Fruit fly (Drosophila melanogaster) whole organism, wandering third instar larva: Measurements from ENCODE around the gene CG31807.

Experiments
- CG9705 ChIP-seq: fragments of 200-800 bp; sonication (Bioruptor generic); optimal IDR thresholded peaks from 2 replicates; lab custom pipeline; 2018; ENCODE audit warnings: missing biosample characterization, mild to moderate bottlenecking, missing genetic modification characterization
- Dif ChIP-seq: fragments of 200-275, 200-300 bp; sonication (Bioruptor generic); optimal IDR thresholded peaks from 2 replicates; lab custom pipeline; 2018; ENCODE audit warnings: missing biosample characterization, missing genetic modification characterization; ENCODE audit not compliant: partially characterized antibody
- GATAd ChIP-seq: sonication (Bioruptor generic); optimal IDR thresholded peaks from 2 replicates; lab custom pipeline; 2016; ENCODE audit warnings: missing biosample characterization, missing genetic modification characterization
- Hnf4 ChIP-seq: fragments of 200-800 bp; sonication (Bioruptor generic); optimal IDR thresholded peaks from 2 replicates; lab custom pipeline; 2016; ENCODE audit warnings: missing biosample characterization, mild to moderate bottlenecking, missing genetic modification characterization
- Jra ChIP-seq: sonication (Bioruptor generic); optimal IDR thresholded peaks from 2 replicates; lab custom pipeline; 2016; ENCODE audit warnings: missing biosample characterization, missing genetic modification characterization
- OdsH ChIP-seq: fragments of 200-800 bp; sonication (Bioruptor generic); optimal IDR thresholded peaks from 2 replicates; lab custom pipeline; 2016; ENCODE audit warnings: missing biosample characterization, mild to moderate bottlenecking, missing genetic modification characterization
- Rel ChIP-seq, 2 experiments: fragments of 200-800 bp; sonication (Bioruptor generic) in 1 of 2; optimal IDR thresholded peaks; 2 replicates in 1 of 2; 3 replicates in 1 of 2; lab custom pipeline; 2016 to 2019; ENCODE audit warnings: mild to moderate bottlenecking in 2 of 2, missing biosample characterization in 2 of 2, missing genetic modification characterization in 2 of 2, moderate library complexity in 1 of 2
- Sp1 ChIP-seq: fragments of 200-800 bp; sonication (Bioruptor generic); optimal IDR thresholded peaks from 3 replicates; lab custom pipeline; 2019; ENCODE audit warnings: missing biosample characterization, mild to moderate bottlenecking, missing genetic modification characterization, moderate library complexity
- Vsx2 ChIP-seq: fragments of 200-300, 225-300 bp; sonication (Bioruptor generic); optimal IDR thresholded peaks from 2 replicates; lab custom pipeline; 2018; ENCODE audit warnings: missing biosample characterization, missing genetic modification characterization; ENCODE audit not compliant: partially characterized antibody
- br ChIP-seq: fragments of 200-800 bp; sonication (Bioruptor generic); optimal IDR thresholded peaks from 2 replicates; lab custom pipeline; 2016; ENCODE audit warnings: missing biosample characterization, missing genetic modification characterization
- brk ChIP-seq: fragments of 200-800 bp; sonication (Bioruptor generic); optimal IDR thresholded peaks from 2 replicates; lab custom pipeline; 2016; ENCODE audit warnings: missing biosample characterization, mild to moderate bottlenecking, missing genetic modification characterization
- dl ChIP-seq, 2 experiments: fragments of 175-275, 200-275 bp in 1 of 2; fragments of 200-275 bp in 1 of 2; sonication (Bioruptor generic); optimal IDR thresholded peaks; lab custom pipeline; 2018; ENCODE audit warnings: mild to moderate bottlenecking in 2 of 2, missing biosample characterization in 2 of 2, missing genetic modification characterization in 2 of 2, moderate library complexity in 2 of 2; ENCODE audit not compliant: partially characterized antibody in 2 of 2, insufficient read depth in 1 of 2
- dmrt93B ChIP-seq: fragments of 200-800 bp; sonication (Bioruptor generic); optimal IDR thresholded peaks from 2 replicates; lab custom pipeline; 2018; ENCODE audit warnings: missing biosample characterization, mild to moderate bottlenecking, missing genetic modification characterization
- dsf ChIP-seq: sonication (Bioruptor generic); optimal IDR thresholded peaks from 2 replicates; lab custom pipeline; 2016; ENCODE audit warnings: missing biosample characterization, missing genetic modification characterization, borderline replicate concordance
- ey ChIP-seq: fragments of 200-800 bp; sonication (Bioruptor generic); optimal IDR thresholded peaks from 2 replicates; lab custom pipeline; 2016; ENCODE audit warnings: missing biosample characterization, missing genetic modification characterization
- lola ChIP-seq: fragments of >200 bp; optimal IDR thresholded peaks from 2 replicates; lab custom pipeline; 2017; ENCODE audit warnings: missing biosample characterization, missing genetic modification characterization
- pan ChIP-seq: fragments of >200 bp; optimal IDR thresholded peaks from 2 replicates; lab custom pipeline; 2017
- psq ChIP-seq: fragments of 200-800 bp; sonication (Bioruptor generic); optimal IDR thresholded peaks from 3 replicates; lab custom pipeline; 2017; ENCODE audit warnings: missing biosample characterization, mild to moderate bottlenecking, missing genetic modification characterization, moderate library complexity
- sage ChIP-seq: fragments of 200-800 bp; sonication (Bioruptor generic); optimal IDR thresholded peaks from 2 replicates; lab custom pipeline; 2016; ENCODE audit warnings: missing biosample characterization, mild to moderate bottlenecking, missing genetic modification characterization
- tai ChIP-seq: sonication (Bioruptor generic); optimal IDR thresholded peaks from 2 replicates; lab custom pipeline; 2016; ENCODE audit warnings: missing biosample characterization, missing genetic modification characterization
- woc ChIP-seq: sonication (Bioruptor generic); optimal IDR thresholded peaks from 2 replicates; lab custom pipeline; 2016; ENCODE audit warnings: missing biosample characterization, mild to moderate bottlenecking, missing genetic modification characterization

CG31807 gene

DNA sequence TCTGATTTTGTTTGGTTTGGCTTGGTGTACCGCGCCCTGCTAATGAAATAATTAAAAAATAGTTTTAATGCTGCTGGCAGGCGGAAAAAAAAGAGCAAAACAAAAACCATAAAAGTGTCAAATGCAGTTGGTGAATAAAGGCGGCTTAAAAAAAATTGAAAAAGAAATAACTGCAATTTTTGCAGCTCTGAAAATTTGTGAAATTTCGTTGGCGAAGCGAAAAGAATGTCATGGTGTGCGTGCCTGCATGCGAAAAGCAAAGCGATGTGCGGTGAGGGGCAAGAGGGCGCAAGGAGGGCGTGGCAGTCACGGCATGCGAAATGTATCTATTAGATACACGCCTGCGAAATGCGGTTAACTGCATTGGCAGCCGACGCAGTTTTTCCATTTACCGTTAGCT lies 45.5 kb downstream of the CG31807 start:
- TF ChIP-seq sage (GFP tag; lab: Kevin White, UChicago) = no peak
- TF ChIP-seq dsf = no peak
- TF ChIP-seq pan (lab: Kevin White, UChicago) = no peak
- TF ChIP-seq psq (GFP tag; lab: Kevin White, UChicago) = no peak
- no peak for TF ChIP-seq OdsH (GFP tag; lab: Kevin White, UChicago)
- no peak for TF ChIP-seq Jra (GFP tag; lab: Kevin White, UChicago)
- TF ChIP-seq Vsx2 = no peak
- TF ChIP-seq Hnf4 = no peak
- no peak for TF ChIP-seq Sp1 (GFP tag; lab: Kevin White, UChicago)
- no peak for TF ChIP-seq brk (GFP tag; lab: Kevin White, UChicago)
- no peak for TF ChIP-seq dl (GFP tag; optimal IDR thresholded peaks at IDR 0.05; lab: Kevin White, UChicago; ENCODE audit: insufficient read depth in 1 of 2, partially characterized antibody in 2 of 2)
- TF ChIP-seq GATAd (GFP tag; lab: Kevin White, UChicago) = no peak

- TF ChIP-seq dsf = no peak
- no peak for TF ChIP-seq Rel (GFP tag; optimal IDR thresholded peaks at IDR 0.05; lab: Kevin White, UChicago)
- peak; percentile 20 for TF ChIP-seq Rel (tag; optimal IDR thresholded peaks at IDR 0.05; lab: Kevin White, UChicago)
- TF ChIP-seq woc (GFP tag; lab: Kevin White, UChicago) = no peak
- TF ChIP-seq lola = no peak
- no peak for TF ChIP-seq tai
- TF ChIP-seq br (GFP tag; lab: Kevin White, UChicago) = no peak
- TF ChIP-seq psq (GFP tag; lab: Kevin White, UChicago) = peak; percentile 55
- TF ChIP-seq ey (GFP tag; lab: Kevin White, UChicago) = no peak
- TF ChIP-seq CG9705 (GFP tag; lab: Kevin White, UChicago) = no peak
- no peak for TF ChIP-seq dmrt93B (GFP tag; lab: Kevin White, UChicago)
- TF ChIP-seq sage (GFP tag; lab: Kevin White, UChicago) = no peak
- TF ChIP-seq Vsx2 = no peak
- no peak for TF ChIP-seq Dif (GFP tag; lab: Kevin White, UChicago)
Measured at dm6 chr2L:16637335-16637734, 46.5 kb downstream of the CG31807 start.
